Worm (Caenorhabditis elegans): ENCODE data around the gene C55C3.3.

Gene C55C3.3

ce11 chrIV:5662886-5663285 is 22.2 kb upstream of the C55C3.3 start:
- TF ChIP-seq unc-62 (GFP tag; optimal IDR thresholded peaks at IDR 0.05), result no peak

- no peak for TF ChIP-seq unc-62 (GFP tag; optimal IDR thresholded peaks at IDR 0.05)
Observed at ce11 chrIV:5664375-5665004, 20.6 kb upstream of the C55C3.3 start, which contains the start of gene bec-1. Gene bec-1 (minus strand): TSS chrIV:5664425.

ce11 chrIV:5665353-5665918 is 19.7 kb upstream of the C55C3.3 start:
- TF ChIP-seq unc-62 (GFP tag; optimal IDR thresholded peaks at IDR 0.05), result no peak

ce11 chrIV:5666115-5667028 is 18.7 kb upstream of the C55C3.3 start:
- TF ChIP-seq unc-62 (GFP tag; optimal IDR thresholded peaks at IDR 0.05), result no peak

ce11 chrIV:5667191-5667590 is 17.9 kb upstream of the C55C3.3 start:
- TF ChIP-seq unc-62 (GFP tag; optimal IDR thresholded peaks at IDR 0.05), result no peak

ce11 chrIV:5669459-5669858 is 15.6 kb upstream of the C55C3.3 start, which contains the start of gene T19E7.6:
Gene T19E7.6 (minus strand): TSS chrIV:5669503.
- TF ChIP-seq unc-62 (GFP tag; optimal IDR thresholded peaks at IDR 0.05), result no peak

- TF ChIP-seq unc-62 (GFP tag; optimal IDR thresholded peaks at IDR 0.05), result no peak
Observed at ce11 chrIV:5671325-5671724, 13.8 kb upstream of the C55C3.3 start.

ce11 chrIV:5674435-5674834 is 10.7 kb upstream of the C55C3.3 start, which contains the start of gene srd-5:
Gene srd-5 (minus strand): TSS chrIV:5674535.
- no peak for TF ChIP-seq unc-62 (GFP tag; optimal IDR thresholded peaks at IDR 0.05)

- TF ChIP-seq unc-62 (GFP tag; optimal IDR thresholded peaks at IDR 0.05), result no peak
Observed at ce11 chrIV:5678044-5678443, 7.0 kb upstream of the C55C3.3 start, which contains the start of gene C55C3.4. Gene C55C3.4 (minus strand): TSS chrIV:5678144.

ce11 chrIV:5682547-5683234 is 2.4 kb upstream of the C55C3.3 start, which contains the start of the genes C55C3.7 and C55C3.6:
Gene C55C3.7 (minus strand): TSS chrIV:5682647.
Gene C55C3.6 (plus strand): TSS chrIV:5683184.
- no peak for TF ChIP-seq unc-62 (GFP tag; optimal IDR thresholded peaks at IDR 0.05)

ce11 chrIV:5690386-5691080 is 5.4 kb downstream of the C55C3.3 start, which contains the start of gene C55C3.8:
Gene C55C3.8 (plus strand): TSS chrIV:5691030.
- TF ChIP-seq unc-62 (GFP tag; optimal IDR thresholded peaks at IDR 0.05), result no peak

ce11 chrIV:5700372-5700771 is 15.3 kb downstream of the C55C3.3 start:
- TF ChIP-seq unc-62 (GFP tag; optimal IDR thresholded peaks at IDR 0.05), result no peak

- TF ChIP-seq unc-62 (GFP tag; optimal IDR thresholded peaks at IDR 0.05), result no peak
Observed at ce11 chrIV:5701646-5702045, 16.6 kb downstream of the C55C3.3 start.

- TF ChIP-seq unc-62 (GFP tag; optimal IDR thresholded peaks at IDR 0.05), result no peak
Observed at ce11 chrIV:5703443-5703842, 18.4 kb downstream of the C55C3.3 start, which contains the start of the genes C55C3.73 and perm-5. Gene C55C3.73 (minus strand): TSS chrIV:5703451. Gene perm-5 (minus strand): TSS chrIV:5703468.

- TF ChIP-seq unc-62 (GFP tag; optimal IDR thresholded peaks at IDR 0.05), result no peak
Observed at ce11 chrIV:5703917-5704316, 18.8 kb downstream of the C55C3.3 start.
